Worm (Caenorhabditis elegans) whole organism, young adult: ENCODE data around the gene Y47D3B.12.

Source experiments
- aptf-3 ChIP-seq: fragments of 200-800 bp; sonication (Bioruptor generic); IDR thresholded peaks from 2 replicates; pipeline ENCODE4 v1.3.6; 2022; ENCODE audit warnings: missing genetic modification characterization, missing compliant biosample characterization
- ccch-3 ChIP-seq: fragments of 200-800 bp; sonication (Bioruptor generic); optimal IDR thresholded peaks from 2 replicates; lab custom pipeline; 2018; ENCODE audit warnings: mild to moderate bottlenecking, missing genetic modification characterization, missing compliant biosample characterization
- dpl-1 ChIP-seq: fragments of 150-350 bp; optimal IDR thresholded peaks from 2 replicates; lab custom pipeline; 2014; ENCODE audit warnings: missing biosample characterization, missing genetic modification reagents, missing genetic modification characterization
- egl-18 ChIP-seq: fragments of 200-800 bp; sonication (Bioruptor generic); IDR thresholded peaks from 2 replicates; pipeline ENCODE4 v1.3.6; 2022; ENCODE audit warnings: missing genetic modification reagents, missing genetic modification characterization, missing compliant biosample characterization
- hlh-12 ChIP-seq: sonication (generic microtip); optimal IDR thresholded peaks from 2 replicates; lab custom pipeline; 2016; ENCODE audit warnings: missing genetic modification characterization, missing compliant biosample characterization
- mcd-1 ChIP-seq: fragments of 200-800 bp; sonication (Bioruptor generic); IDR thresholded peaks from 2 replicates; pipeline ENCODE4 v1.3.6; 2022; ENCODE audit warnings: missing genetic modification reagents, missing genetic modification characterization, missing compliant biosample characterization
- tbx-9 ChIP-seq: sonication (generic microtip); optimal IDR thresholded peaks from 2 replicates; lab custom pipeline; 2016; ENCODE audit warnings: borderline replicate concordance, missing genetic modification characterization, inconsistent platforms, missing compliant biosample characterization
- unc-62 ChIP-seq: fragments of 150-350 bp; optimal IDR thresholded peaks from 2 replicates; lab custom pipeline; 2014; ENCODE audit warnings: missing biosample characterization, missing genetic modification reagents, missing genetic modification characterization

DNA sequence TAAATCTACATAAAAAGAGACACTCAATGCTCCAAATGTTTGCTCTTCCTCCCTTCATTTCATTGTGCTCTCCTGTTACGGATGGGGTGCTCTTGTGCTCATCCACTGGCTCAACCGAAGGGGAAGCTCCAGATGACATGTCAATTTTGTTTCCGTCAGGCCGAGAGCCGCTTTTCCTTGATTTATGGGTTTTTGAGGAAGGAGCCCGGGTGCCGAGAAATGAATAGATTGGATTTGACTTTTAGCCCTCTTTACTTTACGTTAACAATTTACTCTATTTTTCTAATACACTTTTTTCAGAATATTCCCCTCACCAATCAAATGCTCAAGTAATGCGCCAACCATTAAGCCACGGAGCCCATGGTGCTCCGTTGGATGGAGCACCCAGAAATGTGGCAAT is 42.7 kb upstream of the Y47D3B.12 start, which contains the start of gene T28D6.4:
- TF ChIP-seq mcd-1, result no peak
- no peak for TF ChIP-seq egl-18 (GFP tag; lab: Robert Waterston, UW)
- no peak for TF ChIP-seq tbx-9 (tag; lab: Kevin White, UChicago)
- no peak for TF ChIP-seq ccch-3
- TF ChIP-seq hlh-12 (tag; lab: Kevin White, UChicago), result no peak
- no peak for TF ChIP-seq dpl-1 (GFP tag; lab: Kevin White, UChicago)
- no peak for TF ChIP-seq unc-62 (GFP tag; lab: Kevin White, UChicago)
- TF ChIP-seq aptf-3, result no peak
